Fruit fly (Drosophila melanogaster): ENCODE data around the gene tara.

Gene tara

DNA sequence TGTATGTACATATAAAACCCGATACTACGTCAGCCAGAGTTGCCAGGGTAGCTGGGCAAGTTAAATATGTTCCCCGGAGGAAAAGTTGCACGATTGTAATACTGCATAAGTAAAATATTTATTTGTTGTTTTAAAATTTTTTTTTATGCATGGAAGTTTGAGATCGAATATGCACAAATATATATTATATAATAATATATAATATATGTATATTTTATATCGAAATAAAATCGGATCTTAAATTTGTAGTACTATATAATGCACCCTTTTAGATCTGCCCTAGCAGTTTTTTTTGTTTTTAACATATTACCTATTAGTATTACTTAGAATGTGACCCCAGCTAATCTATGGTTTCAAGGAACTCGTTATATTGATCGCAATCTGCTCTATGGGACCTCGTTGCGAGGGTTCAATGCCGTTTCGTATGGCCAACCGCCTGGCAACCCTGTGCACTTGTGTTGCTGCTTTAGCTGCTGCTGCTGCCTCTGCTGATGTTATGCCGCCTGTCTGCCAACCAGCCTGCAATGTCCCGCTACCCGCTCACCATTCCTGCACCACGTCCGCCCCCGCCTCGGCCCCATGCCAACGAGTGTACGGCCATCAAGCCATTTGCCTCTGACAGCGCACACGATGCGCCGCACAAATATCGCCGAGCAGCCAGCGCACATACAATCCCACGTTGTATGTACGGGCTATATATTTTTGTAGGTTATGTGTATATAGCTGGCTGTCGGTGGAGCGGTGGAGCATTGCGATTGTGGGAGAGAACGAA is 10.7 kb downstream of the tara start (continued):
- TF ChIP-seq pfk (GFP tag; optimal IDR thresholded peaks at IDR 0.05) (peak; percentile 81), Blimp-1 (GFP tag; optimal IDR thresholded peaks at IDR 0.05) (peak; percentile 75), kah (GFP tag; optimal IDR thresholded peaks at IDR 0.05) (peak; percentile 72), CG18011 (GFP tag; optimal IDR thresholded peaks at IDR 0.05) (peak; percentile 61), CG6765 (GFP tag; optimal IDR thresholded peaks at IDR 0.05) (peak; percentile 94), HLHmδ (GFP tag; optimal IDR thresholded peaks at IDR 0.05) (peak; percentile 88), CG7786 (GFP tag; optimal IDR thresholded peaks at IDR 0.05) (peak; percentile 84), CG10267 (tag; optimal IDR thresholded peaks at IDR 0.05) (peak; percentile 90), pum (GFP tag; optimal IDR thresholded peaks at IDR 0.05) (peak; percentile 38), bab2 (GFP tag; optimal IDR thresholded peaks at IDR 0.05) (peak; percentile 47), bcd (GFP tag; optimal IDR thresholded peaks at IDR 0.05) (peak; percentile 95), Stat92E (GFP tag; optimal IDR thresholded peaks at IDR 0.05) (peak in 1 of 3 experiments; percentile 65), CG5245 (GFP tag; optimal IDR thresholded peaks at IDR 0.05) (peak; percentile 27), fd3F (GFP tag; optimal IDR thresholded peaks at IDR 0.05) (peak; percentile 89), insv (GFP tag; optimal IDR thresholded peaks at IDR 0.05) (peak in 1 of 2 experiments; percentile 80), HmgZ (tag; optimal IDR thresholded peaks at IDR 0.05) (no peak), CG8089 (GFP tag; optimal IDR thresholded peaks at IDR 0.05) (peak; percentile 38), Lhr (GFP tag; optimal IDR thresholded peaks at IDR 0.05) (peak; percentile 78), gcm (GFP tag; optimal IDR thresholded peaks at IDR 0.05) (peak; percentile 87), BtbVII (GFP tag; optimal IDR thresholded peaks at IDR 0.05) (peak; percentile 92), CG7556 (GFP tag; optimal IDR thresholded peaks at IDR 0.05) (peak; percentile 99), tll (GFP tag; optimal IDR thresholded peaks at IDR 0.05) (peak in 1 of 2 experiments; percentile 26), da (GFP tag; optimal IDR thresholded peaks at IDR 0.05) (peak; percentile 33), CG2199 (GFP tag; IDR thresholded peaks at IDR 0.05) (no peak), CG8281 (tag; optimal IDR thresholded peaks at IDR 0.05) (peak; percentile 69), CG1529 (GFP tag; optimal IDR thresholded peaks at IDR 0.05) (peak; percentile 88), CG12942 (GFP tag; optimal IDR thresholded peaks at IDR 0.05) (peak; percentile 63), wek (GFP tag; optimal IDR thresholded peaks at IDR 0.05) (no peak), CG8944 (GFP tag; optimal IDR thresholded peaks at IDR 0.05) (peak; percentile 3), H2.0 (GFP tag; IDR thresholded peaks at IDR 0.05) (no peak), Med (GFP tag) (peak; percentile 96), CG1647 (GFP tag; optimal IDR thresholded peaks at IDR 0.05) (no peak), CG6254 (GFP tag; optimal IDR thresholded peaks at IDR 0.05) (peak; percentile 86), CG15601 (tag; optimal IDR thresholded peaks at IDR 0.05) (peak; percentile 88), CG2889 (GFP tag; IDR thresholded peaks at IDR 0.05) (no peak), CG4730 (GFP tag; IDR thresholded peaks at IDR 0.05) (no peak), CG10959 (GFP tag; IDR thresholded peaks at IDR 0.05) (no peak), CG8924 (tag; optimal IDR thresholded peaks at IDR 0.05) (peak; percentile 93), Ssrp (tag; optimal IDR thresholded peaks at IDR 0.05) (peak; percentile 95), CG2202 (tag; optimal IDR thresholded peaks at IDR 0.05) (peak; percentile 76), otp (GFP tag; IDR thresholded peaks at IDR 0.05) (no peak), phol (tag; optimal IDR thresholded peaks at IDR 0.05) (peak; percentile 95), dpn (GFP tag; optimal IDR thresholded peaks at IDR 0.05) (peak in 1 of 2 experiments; percentile 78), CG9797 (GFP tag; optimal IDR thresholded peaks at IDR 0.05) (peak; percentile 6), row (GFP tag; IDR thresholded peaks at IDR 0.05) (no peak), ind (GFP tag; optimal IDR thresholded peaks at IDR 0.05) (peak; percentile 82), Dek (tag; optimal IDR thresholded peaks at IDR 0.05) (peak; percentile 85), bsh (GFP tag; optimal IDR thresholded peaks at IDR 0.05) (peak; percentile 84 to 88)
